Worm (Caenorhabditis elegans) whole organism, L1 larva: ENCODE results near the gene hint-3.
A peak's percentile ranks its signal among the peaks of the same experiment; 100 is the strongest.

Source experiments
- C16A3.4 ChIP-seq: fragments of 150-350 bp; optimal IDR thresholded peaks from 2 replicates; lab custom pipeline; 2014; ENCODE audit warnings: missing biosample characterization, missing genetic modification characterization
- C34B4.2 ChIP-seq: sonication (generic microtip); optimal IDR thresholded peaks from 2 replicates; lab custom pipeline; 2017; ENCODE audit warnings: mild to moderate bottlenecking, missing genetic modification characterization, missing compliant biosample characterization
- alr-1 ChIP-seq: fragments of 200-800 bp; sonication (Bioruptor generic); optimal IDR thresholded peaks from 2 replicates; lab custom pipeline; 2018; ENCODE audit warnings: borderline replicate concordance, mild to moderate bottlenecking, missing genetic modification characterization, missing compliant biosample characterization
- ceh-88 ChIP-seq: fragments of 200-800 bp; sonication (Bioruptor generic); IDR thresholded peaks from 2 replicates; pipeline ENCODE4 v1.3.6; 2022; ENCODE audit warnings: missing genetic modification characterization, missing compliant biosample characterization
- ceh-90 ChIP-seq: sonication (generic microtip); optimal IDR thresholded peaks from 2 replicates; lab custom pipeline; 2016; ENCODE audit warnings: missing genetic modification characterization, missing compliant biosample characterization
- dpl-1 ChIP-seq, 3 experiments: fragments of 150-350 bp in 2 of 3; sonication (generic microtip) in 1 of 3; optimal IDR thresholded peaks; 2 replicates each; lab custom pipeline; 2014 to 2017; ENCODE audit warnings: missing biosample characterization in 3 of 3, missing genetic modification characterization in 3 of 3, missing genetic modification reagents in 3 of 3
- dsc-1 ChIP-seq: sonication (generic microtip); optimal IDR thresholded peaks from 2 replicates; lab custom pipeline; 2016; ENCODE audit warnings: mild to moderate bottlenecking, missing genetic modification characterization, missing compliant biosample characterization
- efl-1 ChIP-seq, 4 experiments: fragments of 150-350 bp; optimal IDR thresholded peaks in 3 of 4; peaks in 1 of 4; 1 replicate in 1 of 4; 2 replicates in 3 of 4; lab custom pipeline; 2014; ENCODE audit warnings: missing biosample characterization in 2 of 4, missing genetic modification characterization in 2 of 4, missing genetic modification reagents in 2 of 4
- egl-27 ChIP-seq, 2 experiments: fragments of 150-350 bp in 1 of 2; sonication (generic microtip); optimal IDR thresholded peaks; 3 replicates each; lab custom pipeline; 2017 to 2018; ENCODE audit warnings: missing biosample characterization in 2 of 2, missing genetic modification characterization in 2 of 2, missing genetic modification reagents in 2 of 2
- elt-2 ChIP-seq: sonication (generic microtip); optimal IDR thresholded peaks from 2 replicates; lab custom pipeline; 2016; ENCODE audit warnings: missing genetic modification characterization, mild to moderate bottlenecking, inconsistent platforms, missing compliant biosample characterization, missing genetic modification reagents
- ets-5 ChIP-seq: fragments of 200-800 bp; sonication (Bioruptor generic); IDR thresholded peaks from 2 replicates; pipeline ENCODE4 v1.3.6; 2022; ENCODE audit warnings: missing genetic modification characterization, missing compliant biosample characterization
- fkh-8 ChIP-seq: sonication (generic microtip); optimal IDR thresholded peaks from 2 replicates; lab custom pipeline; 2016; ENCODE audit warnings: mild to moderate bottlenecking, missing genetic modification characterization, missing compliant biosample characterization
- fos-1 ChIP-seq: fragments of 150-350 bp; optimal IDR thresholded peaks from 2 replicates; lab custom pipeline; 2014; ENCODE audit warnings: missing biosample characterization, missing genetic modification characterization
- hlh-17 ChIP-seq: fragments of 200-800 bp; sonication (Bioruptor generic); optimal IDR thresholded peaks from 2 replicates; lab custom pipeline; 2018; ENCODE audit warnings: missing genetic modification characterization, mild to moderate bottlenecking, missing compliant biosample characterization, moderate library complexity, borderline replicate concordance
- hlh-4 ChIP-seq: sonication (generic microtip); optimal IDR thresholded peaks from 2 replicates; lab custom pipeline; 2016; ENCODE audit warnings: mild to moderate bottlenecking, missing genetic modification characterization, missing compliant biosample characterization
- isw-1 ChIP-seq: fragments of 200-800 bp; sonication (Bioruptor generic); IDR thresholded peaks from 2 replicates; pipeline ENCODE4 v1.3.6; 2022; ENCODE audit warnings: missing genetic modification characterization, missing compliant biosample characterization
- lin-14 ChIP-seq: fragments of 200-800 bp; sonication (Bioruptor generic); optimal IDR thresholded peaks from 2 replicates; lab custom pipeline; 2018; ENCODE audit warnings: mild to moderate bottlenecking, missing genetic modification characterization, moderate library complexity, missing compliant biosample characterization
- lir-3 ChIP-seq: sonication (generic microtip); optimal IDR thresholded peaks from 2 replicates; lab custom pipeline; 2016; ENCODE audit warnings: mild to moderate bottlenecking, missing genetic modification characterization, moderate library complexity, missing compliant biosample characterization; ENCODE audit not compliant: poor library complexity
- lsy-2 ChIP-seq, 2 experiments: fragments of 150-350 bp; optimal IDR thresholded peaks; 2 replicates each; lab custom pipeline; 2014; ENCODE audit warnings: missing biosample characterization in 2 of 2, missing genetic modification characterization in 2 of 2
- mdl-1 ChIP-seq, 2 experiments: fragments of 150-350 bp; optimal IDR thresholded peaks; 2 replicates each; lab custom pipeline; 2014 to 2017; ENCODE audit warnings: missing biosample characterization in 2 of 2, missing genetic modification characterization in 2 of 2, inconsistent platforms in 1 of 2
- mep-1 ChIP-seq: fragments of 150-350 bp; optimal IDR thresholded peaks from 2 replicates; lab custom pipeline; 2014; ENCODE audit warnings: missing biosample characterization, missing genetic modification characterization
- nhr-11 ChIP-seq: fragments of 150-350 bp; optimal IDR thresholded peaks from 2 replicates; lab custom pipeline; 2014; ENCODE audit warnings: missing biosample characterization, missing genetic modification characterization
- nhr-12 ChIP-seq: sonication (generic microtip); optimal IDR thresholded peaks from 2 replicates; lab custom pipeline; 2017; ENCODE audit warnings: missing biosample characterization, missing genetic modification characterization
- nhr-19 ChIP-seq: fragments of 200-800 bp; sonication (Bioruptor generic); conservative IDR thresholded peaks from 2 replicates; pipeline ENCODE4 v1.3.6; 2022; ENCODE audit warnings: missing genetic modification characterization, missing compliant biosample characterization
- nhr-20 ChIP-seq: sonication (generic microtip); optimal IDR thresholded peaks from 2 replicates; lab custom pipeline; 2016; ENCODE audit warnings: mild to moderate bottlenecking, missing genetic modification characterization, missing compliant biosample characterization
- nhr-237 ChIP-seq: fragments of 150-350 bp; optimal IDR thresholded peaks from 2 replicates; lab custom pipeline; 2014; ENCODE audit warnings: missing biosample characterization, missing genetic modification characterization
- nhr-28 ChIP-seq: fragments of 150-350 bp; optimal IDR thresholded peaks from 2 replicates; lab custom pipeline; 2014; ENCODE audit warnings: missing biosample characterization, missing genetic modification characterization
- nhr-47 ChIP-seq: sonication (generic microtip); optimal IDR thresholded peaks from 2 replicates; lab custom pipeline; 2016; ENCODE audit warnings: mild to moderate bottlenecking, missing genetic modification characterization, moderate library complexity, missing compliant biosample characterization
- nhr-71 ChIP-seq: sonication (generic microtip); optimal IDR thresholded peaks from 2 replicates; lab custom pipeline; 2016; ENCODE audit warnings: mild to moderate bottlenecking, missing genetic modification characterization, moderate library complexity, missing compliant biosample characterization
- nhr-77 ChIP-seq: fragments of 150-350 bp; optimal IDR thresholded peaks from 2 replicates; lab custom pipeline; 2014; ENCODE audit warnings: missing biosample characterization, missing genetic modification characterization
- nhr-85 ChIP-seq: sonication (generic microtip); peaks from one replicate; lab custom pipeline; 2016; ENCODE audit warnings: missing genetic modification characterization, inconsistent platforms, missing compliant biosample characterization
- pqm-1 ChIP-seq: sonication (generic microtip); optimal IDR thresholded peaks from 3 replicates; lab custom pipeline; 2017; ENCODE audit warnings: missing biosample characterization, missing genetic modification characterization
- rnt-1 ChIP-seq: sonication (generic microtip); optimal IDR thresholded peaks from 2 replicates; lab custom pipeline; 2016; ENCODE audit warnings: mild to moderate bottlenecking, missing genetic modification characterization, moderate library complexity, missing compliant biosample characterization
- snpc-4 ChIP-seq: fragments of 150-350 bp; optimal IDR thresholded peaks from 2 replicates; lab custom pipeline; 2014; ENCODE audit warnings: missing biosample characterization, missing genetic modification characterization
- sox-4 ChIP-seq: sonication (generic microtip); optimal IDR thresholded peaks from 2 replicates; lab custom pipeline; 2016; ENCODE audit warnings: missing genetic modification characterization, missing compliant biosample characterization
- sptf-1 ChIP-seq: fragments of 150-350 bp; optimal IDR thresholded peaks from 2 replicates; lab custom pipeline; 2014; ENCODE audit warnings: missing biosample characterization, missing genetic modification characterization
- sup-37 ChIP-seq: fragments of 200-800 bp; sonication (Bioruptor generic); optimal IDR thresholded peaks from 2 replicates; lab custom pipeline; 2018; ENCODE audit warnings: mild to moderate bottlenecking, missing genetic modification characterization, missing compliant biosample characterization
- tlp-1 ChIP-seq: fragments of 150-350 bp; optimal IDR thresholded peaks from 2 replicates; lab custom pipeline; 2014; ENCODE audit warnings: missing biosample characterization, missing genetic modification characterization
- unc-130 ChIP-seq: fragments of 150-350 bp; optimal IDR thresholded peaks from 2 replicates; lab custom pipeline; 2017; ENCODE audit warnings: missing biosample characterization, missing genetic modification characterization, inconsistent platforms
- unc-30 ChIP-seq: sonication (generic microtip); optimal IDR thresholded peaks from 2 replicates; lab custom pipeline; 2017; ENCODE audit warnings: missing biosample characterization, missing genetic modification characterization
- unc-62 ChIP-seq: fragments of 150-350 bp; optimal IDR thresholded peaks from 2 replicates; lab custom pipeline; 2014; ENCODE audit warnings: missing biosample characterization, missing genetic modification reagents, missing genetic modification characterization
- unc-86 ChIP-seq: sonication (generic microtip); optimal IDR thresholded peaks from 2 replicates; lab custom pipeline; 2016; ENCODE audit warnings: missing genetic modification characterization, missing compliant biosample characterization
- unc-98 ChIP-seq: fragments of 200-800 bp; sonication (Bioruptor generic); IDR thresholded peaks from 2 replicates; pipeline ENCODE4 v1.3.6; 2022; ENCODE audit warnings: missing genetic modification characterization, missing compliant biosample characterization
- vab-15 ChIP-seq: sonication (generic microtip); optimal IDR thresholded peaks from 2 replicates; lab custom pipeline; 2017; ENCODE audit warnings: missing genotype, mild to moderate bottlenecking, missing genetic modification characterization, missing compliant biosample characterization
- zip-4 ChIP-seq: fragments of 200-800 bp; sonication (Bioruptor generic); optimal IDR thresholded peaks from 2 replicates; lab custom pipeline; 2018; ENCODE audit warnings: mild to moderate bottlenecking, missing genetic modification characterization, moderate library complexity, missing compliant biosample characterization
- ztf-11 ChIP-seq, 2 experiments: sonication (generic microtip); optimal IDR thresholded peaks; 2 replicates each; lab custom pipeline; 2016 to 2017; ENCODE audit warnings: missing genetic modification characterization in 2 of 2, missing biosample characterization in 1 of 2, missing compliant biosample characterization in 1 of 2

The hint-3 gene

ce11 chrV:7744068-7744467, 16.2 kb upstream of the hint-3 start:
- TF ChIP-seq unc-62 (GFP tag; lab: Kevin White, UChicago) = no peak
- no peak for TF ChIP-seq unc-130 (tag; lab: Kevin White, UChicago)
- TF ChIP-seq nhr-19 = no peak
- TF ChIP-seq nhr-237 (tag; lab: Kevin White, UChicago) = no peak
- no peak for TF ChIP-seq zip-4 (GFP tag; lab: Kevin White, UChicago)
- TF ChIP-seq nhr-12 (tag; lab: Kevin White, UChicago) = no peak
- no peak for TF ChIP-seq nhr-28 (tag; lab: Kevin White, UChicago)
- TF ChIP-seq hlh-4 (tag; lab: Kevin White, UChicago) = no peak
- TF ChIP-seq vab-15 (tag; lab: Kevin White, UChicago) = no peak
- TF ChIP-seq rnt-1 (tag; lab: Kevin White, UChicago) = no peak
- peak; percentile 18 for TF ChIP-seq elt-2 (tag; lab: Kevin White, UChicago)
- no peak for TF ChIP-seq nhr-20 (tag; lab: Kevin White, UChicago)
- TF ChIP-seq lsy-2 (tag; optimal IDR thresholded peaks at IDR 0.05; lab: Kevin White, UChicago) = no peak
- no peak for TF ChIP-seq efl-1 (optimal IDR thresholded peaks at IDR 0.05; lab: Kevin White, UChicago)
- TF ChIP-seq efl-1 (GFP tag; optimal IDR thresholded peaks at IDR 0.05 in 1 of 2; lab: Kevin White, UChicago) = peak in 1 of 2 experiments; percentile 62
- TF ChIP-seq isw-1 = no peak
- no peak for TF ChIP-seq tlp-1 (tag; lab: Kevin White, UChicago)

DNA sequence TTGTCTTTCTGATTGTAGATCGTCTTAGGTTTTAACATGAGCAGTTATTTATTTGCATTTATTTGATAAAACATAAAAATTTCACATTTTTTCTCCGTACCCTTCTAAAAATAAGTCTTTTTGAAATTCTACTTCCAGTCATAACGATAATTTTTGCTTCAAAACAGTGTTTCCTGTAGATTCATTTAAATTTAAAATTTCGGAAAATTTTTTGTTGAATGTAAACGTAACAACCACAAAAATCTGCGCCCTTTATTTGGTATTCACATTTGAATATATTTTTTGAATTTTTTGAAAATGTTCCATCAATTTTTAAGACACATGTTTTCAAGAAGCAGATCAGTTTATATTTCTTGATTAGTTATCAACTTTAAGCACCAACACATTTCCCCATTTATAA, 14.9 kb upstream of the hint-3 start:
- TF ChIP-seq sox-4 (tag; lab: Kevin White, UChicago) = no peak
- TF ChIP-seq efl-1 (optimal IDR thresholded peaks at IDR 0.05; lab: Kevin White, UChicago) = no peak
- TF ChIP-seq efl-1 (GFP tag; optimal IDR thresholded peaks at IDR 0.05 in 1 of 2; lab: Kevin White, UChicago) = peak in 1 of 2 experiments; percentile 72
- TF ChIP-seq, all 84 proteins: peak for 1

- no peak for TF ChIP-seq tlp-1 (tag; lab: Kevin White, UChicago)
- no peak for TF ChIP-seq dpl-1 (GFP tag; optimal IDR thresholded peaks at IDR 0.05; lab: Kevin White, UChicago)
- TF ChIP-seq nhr-237 (tag; lab: Kevin White, UChicago) = no peak
- no peak for TF ChIP-seq lir-3 (tag; lab: Kevin White, UChicago)
- no peak for TF ChIP-seq mdl-1 (tag; optimal IDR thresholded peaks at IDR 0.05; lab: Kevin White, UChicago)
- TF ChIP-seq zip-4 (GFP tag; lab: Kevin White, UChicago) = no peak
- no peak for TF ChIP-seq fos-1 (tag; lab: Kevin White, UChicago)
- TF ChIP-seq C34B4.2 (tag; lab: Kevin White, UChicago) = no peak
- TF ChIP-seq sptf-1 (tag; lab: Kevin White, UChicago) = no peak
- no peak for TF ChIP-seq nhr-11 (tag; lab: Kevin White, UChicago)
- TF ChIP-seq efl-1 (optimal IDR thresholded peaks at IDR 0.05; lab: Kevin White, UChicago) = peak in 1 of 2 experiments; percentile 23
- no peak for TF ChIP-seq efl-1 (GFP tag; optimal IDR thresholded peaks at IDR 0.05 in 1 of 2; lab: Kevin White, UChicago)
- no peak for TF ChIP-seq nhr-77 (tag; lab: Kevin White, UChicago)
- no peak for TF ChIP-seq hlh-17 (GFP tag; lab: Kevin White, UChicago)
- TF ChIP-seq ztf-11 (tag; optimal IDR thresholded peaks at IDR 0.05; lab: Kevin White, UChicago) = peak in 1 of 2 experiments; percentile 11
- no peak for TF ChIP-seq ceh-90
- no peak for TF ChIP-seq rnt-1 (tag; lab: Kevin White, UChicago)
- no peak for TF ChIP-seq alr-1
- peak; percentile 63 for TF ChIP-seq lin-14
- TF ChIP-seq C16A3.4 = no peak
- TF ChIP-seq nhr-12 (tag; lab: Kevin White, UChicago) = no peak
- TF ChIP-seq unc-86 (tag; lab: Kevin White, UChicago) = no peak
- TF ChIP-seq nhr-47 (tag; lab: Kevin White, UChicago) = peak; percentile 19
- no peak for TF ChIP-seq nhr-28 (tag; lab: Kevin White, UChicago)
- TF ChIP-seq ets-5 = no peak
- no peak for TF ChIP-seq mep-1
- no peak for TF ChIP-seq nhr-85
- peak; percentile 10 for TF ChIP-seq dsc-1 (tag; lab: Kevin White, UChicago)
- TF ChIP-seq snpc-4 (tag; lab: Kevin White, UChicago) = no peak
- no peak for TF ChIP-seq unc-98 (GFP tag; lab: Robert Waterston, UW)
- no peak for TF ChIP-seq ceh-88 (GFP tag; lab: Robert Waterston, UW)
- no peak for TF ChIP-seq pqm-1 (tag; lab: Kevin White, UChicago)
- peak; percentile 12 for TF ChIP-seq nhr-71 (tag; lab: Kevin White, UChicago)
- TF ChIP-seq nhr-19 = no peak
- TF ChIP-seq egl-27 (tag; optimal IDR thresholded peaks at IDR 0.05; lab: Kevin White, UChicago) = no peak
- TF ChIP-seq unc-30 (tag; lab: Kevin White, UChicago) = no peak
- TF ChIP-seq fkh-8 (tag; lab: Kevin White, UChicago) = no peak
- peak; percentile 39 for TF ChIP-seq unc-62 (GFP tag; lab: Kevin White, UChicago)
- TF ChIP-seq sup-37 (GFP tag; lab: Kevin White, UChicago) = no peak
- TF ChIP-seq, all 84 proteins: peak for 7
These were observed 14.4 kb upstream of the hint-3 start for ce11 chrV:7745903-7746302.
